Fruit fly (Drosophila melanogaster) whole organism, adult: Measurements from ENCODE around the gene Rhau.

Source experiments
- CG12768 ChIP-seq: fragments of 200-800 bp; sonication (Bioruptor generic); optimal IDR thresholded peaks from 2 replicates; lab custom pipeline; 2017; ENCODE audit warnings: missing biosample characterization, missing genetic modification characterization, mild to moderate bottlenecking, moderate library complexity, missing genetic modification reagents
- CG14711 ChIP-seq: fragments of 200-800 bp; sonication (Bioruptor generic); optimal IDR thresholded peaks from 2 replicates; lab custom pipeline; 2018; ENCODE audit warnings: missing biosample characterization, mild to moderate bottlenecking, missing genetic modification characterization, moderate library complexity
- CG33017 ChIP-seq: fragments of 200-800 bp; sonication (Bioruptor generic); optimal IDR thresholded peaks from 2 replicates; lab custom pipeline; 2018; ENCODE audit warnings: missing biosample characterization, mild to moderate bottlenecking, missing genetic modification characterization, moderate library complexity
- CG7101 ChIP-seq: fragments of 200-800 bp; sonication (Bioruptor generic); optimal IDR thresholded peaks from 2 replicates; lab custom pipeline; 2018; ENCODE audit warnings: missing biosample characterization, mild to moderate bottlenecking, missing genetic modification characterization, moderate library complexity
- Crg-1 ChIP-seq: fragments of 200-800 bp; sonication (Bioruptor generic); optimal IDR thresholded peaks from 2 replicates; lab custom pipeline; 2016; ENCODE audit warnings: missing biosample characterization, missing genetic modification characterization
- cic ChIP-seq: fragments of 200-800 bp; sonication (Bioruptor generic); optimal IDR thresholded peaks from 2 replicates; lab custom pipeline; 2017; ENCODE audit warnings: missing biosample characterization, mild to moderate bottlenecking, missing genetic modification characterization, moderate library complexity
- cnc ChIP-seq, 2 experiments: fragments of >200 bp; optimal IDR thresholded peaks; 2 replicates each; lab custom pipeline; 2017
- kay ChIP-seq: fragments of 200-800 bp; sonication (Bioruptor generic); peaks from one replicate; lab custom pipeline; 2016; ENCODE audit warnings: missing biosample characterization, missing genetic modification characterization, borderline replicate concordance
- pad ChIP-seq: fragments of 200-800 bp; sonication (Bioruptor generic); optimal IDR thresholded peaks from 3 replicates; lab custom pipeline; 2017; ENCODE audit warnings: missing biosample characterization, missing genetic modification characterization, mild to moderate bottlenecking, moderate library complexity, missing genetic modification reagents
- toe ChIP-seq: fragments of 200-800 bp; sonication (Bioruptor generic); optimal IDR thresholded peaks from 2 replicates; lab custom pipeline; 2016; ENCODE audit warnings: missing biosample characterization, missing genetic modification characterization

dm6 chr2L:20774464-20774863 lies 16.7 kb upstream of the Rhau start:
- TF ChIP-seq CG12768 (GFP tag; lab: Kevin White, UChicago) (no peak), toe (no peak), pad (GFP tag; lab: Kevin White, UChicago) (no peak), Crg-1 (GFP tag; lab: Kevin White, UChicago) (no peak), kay (GFP tag; lab: Kevin White, UChicago) (no peak), CG33017 (tag; lab: Kevin White, UChicago) (no peak), cnc (optimal IDR thresholded peaks at IDR 0.05; lab: Kevin White, UChicago) (no peak), cic (GFP tag; lab: Kevin White, UChicago) (no peak), CG7101 (no peak), CG14711 (no peak)
